Worm (Caenorhabditis elegans): ENCODE measurements around the gene E04F6.4.

ce11 chrII:7236937-7237336 is 47.7 kb downstream of the E04F6.4 start:
- TF ChIP-seq pha-4 (tag; optimal IDR thresholded peaks at IDR 0.05): no peak
- TF ChIP-seq jun-1 (tag; optimal IDR thresholded peaks at IDR 0.05): no peak
- no peak for TF ChIP-seq nhr-77 (tag; optimal IDR thresholded peaks at IDR 0.05)

Measured in whole organism, L3 larva.